Fruit fly (Drosophila melanogaster): ENCODE data around the gene Elp4.

Elp4 gene

DNA sequence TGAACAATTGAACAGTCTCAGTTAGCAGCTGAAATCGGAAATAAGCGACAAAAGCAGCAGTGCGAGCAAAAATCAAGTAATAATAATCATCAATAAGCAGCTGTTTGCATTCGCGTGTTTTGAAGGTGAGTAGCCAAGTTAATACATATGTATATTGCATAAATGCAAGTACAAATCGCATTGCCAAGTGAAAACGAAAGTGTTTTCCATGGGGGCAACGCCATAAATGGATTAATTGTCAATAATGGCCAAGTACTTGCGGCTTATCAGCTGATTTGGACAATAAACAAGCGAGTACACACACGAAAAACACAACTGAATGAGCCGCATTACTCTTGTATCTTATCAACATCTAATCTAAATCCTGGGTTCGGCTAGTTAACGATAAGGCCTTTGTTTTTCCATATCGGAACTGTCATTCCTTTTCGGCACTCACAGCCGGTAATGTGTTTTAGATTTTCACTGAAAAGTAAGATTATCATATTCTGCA is 23.4 kb downstream of the Elp4 start:
- TF ChIP-seq CG10348 (GFP tag; IDR thresholded peaks at IDR 0.05) = no peak
- TF ChIP-seq CG15710 (tag; optimal IDR thresholded peaks at IDR 0.05) = no peak

DNA sequence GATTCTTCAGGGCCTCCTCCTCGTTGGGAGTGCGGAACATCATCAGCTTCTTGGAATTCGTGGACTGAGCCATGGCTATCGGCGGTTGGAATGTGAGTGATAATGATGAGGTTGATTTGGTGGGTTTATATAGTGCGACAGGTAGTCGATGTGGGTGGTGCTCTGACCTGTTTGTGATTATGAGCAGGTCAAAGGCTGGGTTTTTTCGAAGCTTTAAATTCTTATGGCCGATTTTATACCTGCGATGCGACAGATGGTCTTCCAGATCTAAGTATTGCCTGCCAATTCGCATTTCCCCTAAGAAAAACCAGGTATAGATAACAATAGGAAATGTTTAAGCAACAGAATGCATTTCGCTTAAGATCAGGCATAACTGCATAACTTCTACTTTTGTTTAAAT is 26.8 kb downstream of the Elp4 start, which contains the start of gene CG14014:
Gene CG14014, minus strand, starts transcription at position 101 of the 400 bp plus-strand sequence.
- TF ChIP-seq D1 (tag; optimal IDR thresholded peaks at IDR 0.05) = no peak

DNA sequence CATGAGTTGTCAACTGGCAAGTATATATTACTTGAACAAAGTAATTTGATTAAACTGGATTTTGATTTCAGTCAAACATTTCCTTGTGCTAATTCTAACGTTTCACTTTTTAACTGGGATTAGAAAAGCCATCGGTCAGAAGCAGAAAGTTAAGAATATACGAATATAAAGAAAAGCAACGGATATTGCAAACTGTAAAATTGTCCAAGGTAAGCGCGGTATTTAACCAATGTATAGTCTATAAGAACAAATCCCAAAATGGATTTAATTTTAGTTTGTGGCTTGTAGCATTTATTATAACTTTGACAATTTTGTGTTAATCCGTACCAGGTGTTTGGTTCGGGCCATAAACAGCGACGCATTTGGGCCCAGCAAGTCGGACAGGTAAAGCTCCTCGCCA is 27.6 kb downstream of the Elp4 start, which contains the start of gene CG18269:
Gene CG18269, plus strand, starts transcription at position 301 of the 400 bp plus-strand sequence.
- TF ChIP-seq Snoo (tag; optimal IDR thresholded peaks at IDR 0.05) (no peak), CG12605 (GFP tag; IDR thresholded peaks at IDR 0.05) (no peak), CG15710 (tag; optimal IDR thresholded peaks at IDR 0.05) (no peak), Ets98B (GFP tag; IDR thresholded peaks at IDR 0.05) (no peak), EcR (GFP tag; optimal IDR thresholded peaks at IDR 0.05) (no peak), CG13204 (GFP tag; optimal IDR thresholded peaks at IDR 0.05) (no peak), CG17806 (tag; optimal IDR thresholded peaks at IDR 0.05) (no peak), CG8159 (tag; optimal IDR thresholded peaks at IDR 0.05) (no peak), CG8301 (tag; optimal IDR thresholded peaks at IDR 0.05) (no peak), D1 (tag; optimal IDR thresholded peaks at IDR 0.05) (no peak), fd96Ca (GFP tag; IDR thresholded peaks at IDR 0.05) (no peak), Pif1A (GFP tag; optimal IDR thresholded peaks at IDR 0.05) (no peak), CG4496 (GFP tag; IDR thresholded peaks at IDR 0.05) (no peak), gl (tag; optimal IDR thresholded peaks at IDR 0.05) (no peak)

DNA sequence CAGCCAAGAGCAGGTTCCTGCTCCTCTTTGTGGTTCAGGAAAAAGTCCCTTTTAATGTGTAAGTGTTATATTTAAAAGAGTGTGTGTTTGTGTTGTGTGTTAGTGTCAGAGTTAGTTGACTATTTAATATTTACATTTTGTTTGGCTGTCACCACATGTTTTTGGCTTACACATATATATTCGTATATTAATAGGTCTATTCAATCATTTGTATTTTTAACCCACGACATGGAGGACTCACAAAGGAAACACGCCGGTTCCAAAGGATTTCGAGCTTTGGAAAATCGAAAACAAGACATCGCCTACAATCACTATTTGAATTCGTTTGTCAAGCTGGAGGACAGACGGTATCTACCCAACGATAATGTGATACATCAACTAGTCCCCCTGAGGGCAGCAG is 29.8 kb downstream of the Elp4 start, which contains the start of the genes CG14013 and CG14017:
Gene CG14013, minus strand, starts transcription at position 101 of the 400 bp plus-strand sequence.
Gene CG14017, plus strand, starts transcription at position 148 of the 400 bp plus-strand sequence.
- TF ChIP-seq CG13204 (GFP tag; optimal IDR thresholded peaks at IDR 0.05) (no peak), CG14655 (GFP tag; optimal IDR thresholded peaks at IDR 0.05) (no peak), CG12605 (GFP tag; IDR thresholded peaks at IDR 0.05) (no peak)

DNA sequence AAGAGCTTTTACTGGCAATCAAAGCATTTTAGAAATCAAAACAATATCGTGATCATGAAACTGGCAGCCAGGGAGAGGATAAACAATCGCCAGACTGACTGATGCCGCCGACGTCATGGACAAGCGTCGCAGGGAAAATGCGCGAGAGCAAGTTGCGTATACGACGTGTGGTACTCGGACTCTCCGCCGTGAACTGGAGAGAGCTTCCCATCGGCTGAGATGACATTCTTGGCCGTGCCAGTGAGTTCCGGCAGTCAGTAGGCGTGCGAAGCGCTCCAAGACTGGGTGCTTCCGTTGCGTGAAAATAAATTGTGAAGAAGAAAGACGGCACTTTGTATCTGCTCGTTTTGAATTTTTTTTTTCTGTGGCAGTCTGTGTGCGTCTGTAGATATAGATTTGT is 30.9 kb downstream of the Elp4 start, which contains the start of gene GluRIIA:
Gene GluRIIA, plus strand, starts transcription at position 255 of the 400 bp plus-strand sequence.
- TF ChIP-seq CG17806 (tag; optimal IDR thresholded peaks at IDR 0.05) (no peak), CG8159 (tag; optimal IDR thresholded peaks at IDR 0.05) (no peak), fd96Ca (GFP tag; IDR thresholded peaks at IDR 0.05) (no peak), CG32121 (GFP tag; IDR thresholded peaks at IDR 0.05) (no peak), EcR (GFP tag; optimal IDR thresholded peaks at IDR 0.05) (no peak), gl (tag; optimal IDR thresholded peaks at IDR 0.05) (no peak), Pif1A (GFP tag; optimal IDR thresholded peaks at IDR 0.05) (no peak), Pif1B (GFP tag; optimal IDR thresholded peaks at IDR 0.05) (no peak), CG34367 (tag; optimal IDR thresholded peaks at IDR 0.05) (no peak)

DNA sequence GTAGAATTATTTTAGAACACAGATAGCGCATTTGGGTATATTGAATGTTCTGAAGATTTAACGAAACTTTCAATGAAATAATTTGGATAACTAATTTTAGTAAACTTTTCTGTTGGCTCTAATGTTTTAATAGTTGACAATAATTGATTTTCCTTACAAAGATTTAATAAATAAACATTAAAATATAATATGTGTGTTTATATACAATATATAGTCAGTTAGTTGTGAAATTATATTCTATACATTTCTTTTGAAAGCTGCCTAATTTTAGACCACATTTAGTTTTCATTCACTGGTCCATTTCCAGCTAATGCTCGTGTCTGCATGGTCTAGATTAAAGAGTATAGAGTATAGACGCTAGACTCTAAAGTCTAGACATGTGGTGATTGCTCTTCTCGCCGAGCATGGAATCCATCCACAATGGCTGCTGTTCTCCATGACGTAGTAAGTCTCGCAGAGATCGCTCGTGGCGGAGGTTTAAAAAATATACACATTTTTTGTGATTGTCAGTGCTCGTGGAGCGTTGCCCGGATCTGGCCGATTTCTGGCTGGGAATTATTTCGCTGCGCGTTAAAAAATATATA is 35.0 kb downstream of the Elp4 start, which contains the start of gene GluRIIB:
Gene GluRIIB, plus strand, starts transcription at position 534 of the 584 bp plus-strand sequence.
- peak; percentile 20 for TF ChIP-seq CG14655 (GFP tag; optimal IDR thresholded peaks at IDR 0.05)
- no peak for TF ChIP-seq D1 (tag; optimal IDR thresholded peaks at IDR 0.05)

DNA sequence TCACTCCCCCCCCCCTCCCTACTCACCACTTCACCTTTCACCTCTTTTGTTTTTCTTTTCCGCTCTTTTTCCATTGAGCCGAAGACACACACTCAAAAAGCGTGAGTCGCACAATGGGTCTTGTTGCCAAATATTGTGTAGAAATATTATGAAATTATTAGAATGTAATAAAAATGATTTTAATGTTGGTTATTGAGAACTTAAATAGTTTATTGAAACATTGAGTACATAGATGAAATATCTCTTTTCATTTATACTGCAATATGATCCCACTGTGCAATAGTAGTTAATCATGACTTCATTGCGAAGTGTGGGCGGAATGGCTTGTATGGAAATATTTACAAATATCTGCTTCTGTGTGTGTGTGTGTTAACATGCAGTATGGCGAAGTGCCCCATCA is 43.2 kb downstream of the Elp4 start:
- no peak for TF ChIP-seq D1 (tag; optimal IDR thresholded peaks at IDR 0.05)
- TF ChIP-seq CG32121 (GFP tag; IDR thresholded peaks at IDR 0.05) = peak; percentile 72; the same call in 1 of the 2 replicates
- TF ChIP-seq CG9948 (tag; optimal IDR thresholded peaks at IDR 0.05) = peak; percentile 57
- peak; percentile 63 for TF ChIP-seq CG8301 (tag; optimal IDR thresholded peaks at IDR 0.05)
- TF ChIP-seq CG4496 (GFP tag; IDR thresholded peaks at IDR 0.05) = peak; percentile 89
- TF ChIP-seq CG17806 (tag; optimal IDR thresholded peaks at IDR 0.05) = peak; percentile 60
- peak; percentile 30 for TF ChIP-seq CG34367 (tag; optimal IDR thresholded peaks at IDR 0.05)
- TF ChIP-seq Snoo (tag; optimal IDR thresholded peaks at IDR 0.05) = no peak
- peak; percentile 0 for TF ChIP-seq Pif1B (GFP tag; optimal IDR thresholded peaks at IDR 0.05)
- peak; percentile 20 for TF ChIP-seq Pif1A (GFP tag; optimal IDR thresholded peaks at IDR 0.05)
- peak; percentile 81 for TF ChIP-seq CG12605 (GFP tag; IDR thresholded peaks at IDR 0.05)
- peak; percentile 63 for TF ChIP-seq CG14655 (GFP tag; optimal IDR thresholded peaks at IDR 0.05)
- no peak for TF ChIP-seq gl (tag; optimal IDR thresholded peaks at IDR 0.05)
- TF ChIP-seq fd96Ca (GFP tag; IDR thresholded peaks at IDR 0.05) = peak; percentile 44; the same call in 1 of the 3 replicates
- no peak for TF ChIP-seq EcR (GFP tag; optimal IDR thresholded peaks at IDR 0.05)
- TF ChIP-seq CG8159 (tag; optimal IDR thresholded peaks at IDR 0.05) = peak; percentile 71
- TF ChIP-seq rn (GFP tag; IDR thresholded peaks at IDR 0.05) = peak; percentile 40; the same call in 1 of the 2 replicates
- peak; percentile 64 for TF ChIP-seq CG15710 (tag; optimal IDR thresholded peaks at IDR 0.05)
- TF ChIP-seq CG13204 (GFP tag; optimal IDR thresholded peaks at IDR 0.05) = no peak
- peak; percentile 84 for TF ChIP-seq Ets98B (GFP tag; IDR thresholded peaks at IDR 0.05)
- no peak for TF ChIP-seq CG10348 (GFP tag; IDR thresholded peaks at IDR 0.05)

All from whole organism, pupa.